Worm (Caenorhabditis elegans) whole organism, early embryonic: ENCODE data around the gene F35C11.5.

Source experiments
- B0310.2 ChIP-seq: sonication (generic microtip); optimal IDR thresholded peaks from 2 replicates; lab custom pipeline; 2016; ENCODE audit warnings: mild to moderate bottlenecking, missing genetic modification characterization, missing compliant biosample characterization
- F13C5.2 ChIP-seq: sonication (generic microtip); optimal IDR thresholded peaks from 2 replicates; lab custom pipeline; 2017; ENCODE audit warnings: mild to moderate bottlenecking, missing genetic modification characterization, inconsistent platforms, missing compliant biosample characterization
- aly-1 ChIP-seq: sonication (generic microtip); optimal IDR thresholded peaks from 2 replicates; lab custom pipeline; 2016; ENCODE audit warnings: missing genetic modification characterization, missing compliant biosample characterization
- ama-1 ChIP-seq: fragments of 150-350 bp; optimal IDR thresholded peaks from 2 replicates; lab custom pipeline; 2014
- ceh-13 ChIP-seq: fragments of 200-800 bp; sonication (Bioruptor generic); optimal IDR thresholded peaks from 2 replicates; lab custom pipeline; 2018; ENCODE audit warnings: mild to moderate bottlenecking, missing genetic modification characterization, missing compliant biosample characterization
- ceh-36 ChIP-seq: sonication (generic microtip); optimal IDR thresholded peaks from 2 replicates; lab custom pipeline; 2016; ENCODE audit warnings: missing genetic modification characterization, inconsistent platforms, missing compliant biosample characterization
- ets-7 ChIP-seq: sonication (generic microtip); optimal IDR thresholded peaks from 2 replicates; lab custom pipeline; 2016; ENCODE audit warnings: missing genotype, missing genetic modification characterization, missing compliant biosample characterization
- flt-1 ChIP-seq: fragments of 200-800 bp; sonication (Bioruptor generic); IDR thresholded peaks from 2 replicates; pipeline ENCODE4 v1.3.6; 2022; ENCODE audit warnings: missing genetic modification characterization, missing compliant biosample characterization
- hmbx-1 ChIP-seq: sonication (generic microtip); optimal IDR thresholded peaks from 2 replicates; lab custom pipeline; 2016; ENCODE audit warnings: mild to moderate bottlenecking, missing genetic modification characterization, missing compliant biosample characterization
- hmg-4 ChIP-seq: fragments of 200-800 bp; sonication (Bioruptor generic); optimal IDR thresholded peaks from 2 replicates; lab custom pipeline; 2018; ENCODE audit warnings: mild to moderate bottlenecking, missing genetic modification characterization, missing compliant biosample characterization
- hnd-1 ChIP-seq: sonication (generic microtip); optimal IDR thresholded peaks from 2 replicates; lab custom pipeline; 2016; ENCODE audit warnings: missing genetic modification characterization, missing compliant biosample characterization
- pes-1 ChIP-seq: fragments of 200-800 bp; sonication (Bioruptor generic); IDR thresholded peaks from 2 replicates; pipeline ENCODE4 v1.3.6; 2022; ENCODE audit warnings: missing genetic modification reagents, missing genetic modification characterization, missing compliant biosample characterization
- scrt-1 ChIP-seq: fragments of 200-800 bp; sonication (Bioruptor generic); IDR thresholded peaks from 2 replicates; pipeline ENCODE4 v1.3.6; 2022; ENCODE audit warnings: missing genetic modification characterization, missing compliant biosample characterization
- sea-1 ChIP-seq: fragments of 200-800 bp; sonication (Bioruptor generic); conservative IDR thresholded peaks from 2 replicates; pipeline ENCODE4 v1.3.6; 2022; ENCODE audit warnings: missing genetic modification characterization, missing compliant biosample characterization
- tbx-11 ChIP-seq: fragments of 200-800 bp; sonication (Bioruptor generic); IDR thresholded peaks from 2 replicates; pipeline ENCODE4 v1.3.6; 2022; ENCODE audit warnings: missing genetic modification characterization, missing compliant biosample characterization
- tbx-37 ChIP-seq: fragments of 200-800 bp; sonication (Bioruptor generic); conservative IDR thresholded peaks from 2 replicates; pipeline ENCODE4 v1.3.6; 2022; ENCODE audit warnings: missing genetic modification reagents, missing genetic modification characterization, missing compliant biosample characterization
- tra-4 ChIP-seq: sonication (generic microtip); optimal IDR thresholded peaks from 2 replicates; lab custom pipeline; 2017; ENCODE audit warnings: missing genetic modification characterization, missing compliant biosample characterization

The F35C11.5 gene

DNA sequence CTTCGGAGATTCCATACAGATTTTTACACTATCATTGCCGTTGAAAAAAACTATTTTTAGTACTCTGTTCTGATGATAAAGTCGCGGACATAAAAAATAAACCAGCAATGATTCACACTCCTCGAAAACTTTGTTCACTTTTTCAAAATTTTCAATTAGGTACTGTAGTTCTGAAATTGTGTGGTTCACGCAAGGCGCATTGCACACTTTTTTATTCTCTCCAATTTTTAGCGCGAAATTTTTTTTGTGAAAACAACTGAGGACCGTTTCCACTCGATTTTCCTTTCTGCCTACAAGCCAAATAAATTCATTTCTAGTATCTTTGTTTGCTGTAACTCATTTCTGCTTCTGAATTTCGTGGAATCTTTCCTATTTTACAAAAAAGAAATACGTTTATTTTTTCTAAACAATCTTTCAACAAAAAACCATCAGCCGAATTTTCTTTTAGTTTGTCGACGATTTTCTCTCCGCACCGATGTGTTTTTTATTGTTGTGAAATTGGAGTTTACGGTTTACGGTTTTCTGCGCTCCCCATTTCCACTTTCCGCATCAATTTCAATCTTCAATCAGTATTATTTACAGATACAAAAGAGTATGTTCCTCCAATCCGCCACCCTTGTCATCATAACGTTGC lies at the start of gene F35C11.5:
Gene F35C11.5 (plus strand): TSS at position 584 of the 634 bp plus-strand sequence.
- no peak for TF ChIP-seq F13C5.2 (tag; lab: Kevin White, UChicago)
- TF ChIP-seq aly-1, result no peak
- TF ChIP-seq ceh-36, result no peak
- TF ChIP-seq flt-1 (GFP tag; lab: Robert Waterston, UW), result no peak
- TF ChIP-seq ama-1, result no peak
- TF ChIP-seq ets-7, result no peak
- TF ChIP-seq hmg-4 (GFP tag; lab: Kevin White, UChicago), result no peak

DNA sequence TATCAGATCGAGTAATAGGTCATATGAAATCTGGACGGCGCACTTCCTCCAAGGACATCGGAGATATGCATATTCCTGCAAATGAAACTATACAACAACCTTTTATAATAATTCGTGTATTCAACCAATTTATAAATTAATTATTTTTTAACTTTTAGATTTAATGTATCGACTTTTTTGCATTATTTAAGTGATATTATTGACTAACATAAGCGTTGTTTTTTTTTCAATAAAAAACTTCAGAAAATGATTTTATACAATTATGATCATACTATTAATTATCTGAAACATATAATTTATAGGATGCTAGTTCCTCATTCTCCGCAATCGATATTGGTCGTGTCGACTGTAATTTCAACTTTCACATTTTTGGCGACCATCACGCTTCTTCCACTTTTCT lies 49.5 kb upstream of the F35C11.5 start, which contains the start of gene col-76:
Gene col-76 (plus strand): TSS at position 301 of the 400 bp plus-strand sequence.
- TF ChIP-seq scrt-1 (no peak), ets-7 (no peak), ceh-13 (GFP tag; lab: Kevin White, UChicago) (no peak), hnd-1 (tag; lab: Kevin White, UChicago) (no peak), hmbx-1 (no peak), flt-1 (GFP tag; lab: Robert Waterston, UW) (no peak), aly-1 (no peak), F13C5.2 (tag; lab: Kevin White, UChicago) (no peak), B0310.2 (tag; lab: Kevin White, UChicago) (no peak), tbx-11 (GFP tag; lab: Robert Waterston, UW) (no peak), tra-4 (tag; lab: Kevin White, UChicago) (no peak), pes-1 (no peak), ama-1 (no peak), sea-1 (GFP tag; lab: Robert Waterston, UW) (no peak)

- TF ChIP-seq ceh-36 (no peak), F13C5.2 (tag; lab: Kevin White, UChicago) (no peak), ama-1 (no peak), hmg-4 (GFP tag; lab: Kevin White, UChicago) (no peak)
Measured at ce11 chrII:8205612-8206011, 47.9 kb upstream of the F35C11.5 start.

DNA sequence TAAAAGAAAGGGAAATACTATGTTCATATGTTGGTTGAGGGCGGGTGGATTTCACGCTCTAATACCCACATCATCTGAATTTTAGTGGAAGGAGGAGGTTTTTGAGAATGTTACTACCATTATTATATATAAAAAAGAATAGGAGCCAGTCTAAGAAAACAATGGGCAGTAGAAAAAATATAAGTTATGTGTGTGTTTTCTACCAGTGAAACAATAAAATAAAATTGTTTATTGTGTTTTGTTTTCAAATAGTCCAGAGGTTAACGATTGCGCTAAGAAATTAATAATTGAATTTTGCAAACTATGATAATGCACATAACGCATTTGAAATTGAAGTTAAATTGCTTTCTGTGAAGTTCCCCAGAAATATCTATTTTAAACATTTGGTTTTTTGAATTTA lies 44.1 kb upstream of the F35C11.5 start, which contains the start of gene M110.8:
Gene M110.8 (minus strand): TSS at position 101 of the 400 bp plus-strand sequence.
- TF ChIP-seq aly-1, result no peak
- TF ChIP-seq flt-1 (GFP tag; lab: Robert Waterston, UW), result no peak
- TF ChIP-seq ama-1, result no peak
- TF ChIP-seq F13C5.2 (tag; lab: Kevin White, UChicago), result no peak
- no peak for TF ChIP-seq hmg-4 (GFP tag; lab: Kevin White, UChicago)

DNA sequence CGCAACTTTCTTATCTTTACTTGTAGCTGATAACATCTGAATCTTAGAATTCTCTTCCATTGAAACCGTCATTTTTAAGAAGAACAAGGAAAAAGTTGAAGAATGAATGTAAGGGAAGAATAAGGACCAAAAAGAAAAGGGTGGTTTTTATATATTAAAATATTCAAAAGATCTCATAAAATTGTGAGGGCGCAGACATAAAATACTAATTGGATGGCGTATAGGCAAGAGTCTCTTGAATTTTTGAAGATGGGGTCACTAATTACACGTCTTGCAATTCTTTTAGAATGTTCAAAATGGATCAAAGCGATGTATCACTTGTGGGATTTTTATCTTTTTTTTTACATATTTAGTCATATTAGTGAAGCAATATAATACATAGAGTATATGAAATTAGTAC lies 40.9 kb upstream of the F35C11.5 start, which contains the start of gene twk-3:
Gene twk-3 (minus strand): TSS at position 101 of the 400 bp plus-strand sequence.
- TF ChIP-seq hnd-1 (tag; lab: Kevin White, UChicago), result no peak
- no peak for TF ChIP-seq B0310.2 (tag; lab: Kevin White, UChicago)
- TF ChIP-seq aly-1, result no peak
- TF ChIP-seq scrt-1, result no peak
- TF ChIP-seq ets-7, result no peak
- TF ChIP-seq tra-4 (tag; lab: Kevin White, UChicago), result no peak
- no peak for TF ChIP-seq ceh-36
- no peak for TF ChIP-seq ama-1
- TF ChIP-seq tbx-11 (GFP tag; lab: Robert Waterston, UW), result no peak
- no peak for TF ChIP-seq F13C5.2 (tag; lab: Kevin White, UChicago)
- TF ChIP-seq ceh-13 (GFP tag; lab: Kevin White, UChicago), result no peak
- TF ChIP-seq hmg-4 (GFP tag; lab: Kevin White, UChicago), result no peak
- no peak for TF ChIP-seq hmbx-1
- no peak for TF ChIP-seq pes-1
- no peak for TF ChIP-seq flt-1 (GFP tag; lab: Robert Waterston, UW)
- no peak for TF ChIP-seq tbx-37 (GFP tag; lab: Robert Waterston, UW)
- no peak for TF ChIP-seq sea-1 (GFP tag; lab: Robert Waterston, UW)

- TF ChIP-seq ets-7 (no peak), tbx-37 (GFP tag; lab: Robert Waterston, UW) (no peak), sea-1 (GFP tag; lab: Robert Waterston, UW) (no peak), ceh-36 (no peak), hmg-4 (GFP tag; lab: Kevin White, UChicago) (no peak), B0310.2 (tag; lab: Kevin White, UChicago) (no peak), flt-1 (GFP tag; lab: Robert Waterston, UW) (no peak), ama-1 (no peak), F13C5.2 (tag; lab: Kevin White, UChicago) (no peak), scrt-1 (no peak), tbx-11 (GFP tag; lab: Robert Waterston, UW) (no peak), hmbx-1 (no peak), pes-1 (no peak), ceh-13 (GFP tag; lab: Kevin White, UChicago) (no peak), aly-1 (no peak)
Measured at ce11 chrII:8214367-8214766, 39.2 kb upstream of the F35C11.5 start, which contains the start of gene M110.10. Gene M110.10, minus strand, starts transcription at chrII:8214467.

DNA sequence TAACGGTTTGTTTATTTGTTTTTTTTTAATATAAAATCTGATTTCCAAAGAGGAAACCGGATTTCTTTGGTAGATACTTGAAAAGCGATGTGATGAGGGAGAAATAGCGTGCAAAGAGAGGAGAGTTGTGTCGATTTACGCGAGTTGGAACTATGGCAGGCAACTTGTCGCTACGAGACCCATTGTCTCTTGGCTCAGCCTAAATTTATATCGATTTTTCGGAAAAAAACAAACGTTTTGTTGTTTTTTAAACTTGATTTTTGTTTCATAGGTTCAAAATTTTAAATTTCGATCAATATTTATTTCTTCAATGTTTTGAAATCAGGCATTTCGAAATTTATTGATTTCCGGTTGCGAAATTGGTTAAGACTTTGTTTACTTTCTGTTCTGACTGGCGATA lies 37.1 kb upstream of the F35C11.5 start, which contains the start of gene M110.3:
Gene M110.3 (minus strand): TSS at position 184 of the 400 bp plus-strand sequence.
- no peak for TF ChIP-seq F13C5.2 (tag; lab: Kevin White, UChicago)

DNA sequence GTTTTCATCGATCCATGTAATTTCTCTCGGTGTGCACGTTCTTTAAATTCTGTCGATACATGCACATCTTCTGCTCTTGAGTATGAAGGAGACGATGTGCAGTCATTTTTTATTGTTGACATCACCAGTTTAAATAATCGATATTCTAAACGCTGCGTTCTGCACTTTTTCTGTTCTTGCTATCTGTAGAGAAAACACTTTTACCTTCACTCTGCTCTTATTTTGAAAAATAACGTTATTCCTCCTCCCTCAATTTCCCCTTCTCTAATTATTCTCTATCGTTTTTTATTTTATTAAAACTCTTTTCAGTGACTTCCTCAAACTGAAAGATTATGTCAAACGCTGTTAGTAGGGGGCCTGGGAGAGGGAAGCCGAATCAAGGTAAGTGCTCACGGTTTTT lies 36.6 kb upstream of the F35C11.5 start, which contains the start of gene ifg-1:
Gene ifg-1 (plus strand): TSS at position 301 of the 400 bp plus-strand sequence.
- TF ChIP-seq ceh-13 (GFP tag; lab: Kevin White, UChicago) (no peak), tbx-11 (GFP tag; lab: Robert Waterston, UW) (no peak)
